Fruit fly (Drosophila melanogaster) whole organism, prepupa: Measurements from ENCODE around the gene CG8507.

ENCODE experiments used
- CG16779 ChIP-seq: fragments of 200-800 bp; sonication (Bioruptor generic); optimal IDR thresholded peaks from 3 replicates; lab custom pipeline; 2017; ENCODE audit warnings: missing biosample characterization, mild to moderate bottlenecking, missing genetic modification characterization
- CG31627 ChIP-seq: fragments of 200-800 bp; sonication (Bioruptor generic); optimal IDR thresholded peaks from 3 replicates; lab custom pipeline; 2016; ENCODE audit warnings: missing biosample characterization, missing genetic modification characterization
- Eip78C ChIP-seq: fragments of 200-800 bp; sonication (Bioruptor generic); peaks from one replicate; lab custom pipeline; 2016; ENCODE audit warnings: missing biosample characterization, missing genetic modification characterization
- Ets96B ChIP-seq: fragments of 200-800 bp; optimal IDR thresholded peaks from 2 replicates; lab custom pipeline; 2019; ENCODE audit warnings: missing biosample characterization, mild to moderate bottlenecking, missing genetic modification characterization, moderate library complexity
- Gug ChIP-seq: fragments of 200-800 bp; sonication (Bioruptor generic); IDR thresholded peaks from 2 replicates; pipeline ENCODE4 v1.3.6; 2022; ENCODE audit warnings: missing biosample characterization, missing genetic modification characterization

dm6 chr3R:9747900-9748663 is 43.2 kb upstream of the CG8507 start:
- TF ChIP-seq CG31627 (GFP tag; lab: Kevin White, UChicago) (no peak), CG16779 (tag; lab: Kevin White, UChicago) (no peak), Gug (GFP tag; lab: Robert Waterston, UW) (no peak), Eip78C (GFP tag; lab: Kevin White, UChicago) (no peak), Ets96B (no peak)
